Worm (Caenorhabditis elegans): ENCODE results near the gene Y59A8B.24.

Gene Y59A8B.24

ce11 chrV:17966747-17967146 lies 15.0 kb downstream of the Y59A8B.24 start, which contains the start of gene gck-3:
gck-3 (minus strand) TSS chrV:17966847.
- TF ChIP-seq bed-1 (GFP tag; IDR thresholded peaks at IDR 0.05) = no peak
- TF ChIP-seq lin-26 (GFP tag; IDR thresholded peaks at IDR 0.05) = no peak
- no peak for TF ChIP-seq let-526 (GFP tag; IDR thresholded peaks at IDR 0.05)
- TF ChIP-seq snpc-4 (GFP tag; optimal IDR thresholded peaks at IDR 0.05) = no peak
- no peak for TF ChIP-seq snpc-4 (tag; optimal IDR thresholded peaks at IDR 0.05)
- TF ChIP-seq ets-4 (GFP tag; optimal IDR thresholded peaks at IDR 0.05) = no peak

- TF ChIP-seq snpc-4 (GFP tag; optimal IDR thresholded peaks at IDR 0.05) (no peak), snpc-4 (tag; optimal IDR thresholded peaks at IDR 0.05) (peak in 1 of 4 experiments; percentile 4), F49E8.2 (tag; optimal IDR thresholded peaks at IDR 0.05; ENCODE audit: insufficient read depth) (no peak), nhr-80 (tag; optimal IDR thresholded peaks at IDR 0.05) (peak; percentile 44), ets-4 (GFP tag; optimal IDR thresholded peaks at IDR 0.05) (peak; percentile 8)
Measured at ce11 chrV:17978207-17978606, 26.5 kb downstream of the Y59A8B.24 start.

ce11 chrV:17979789-17980188 lies 28.0 kb downstream of the Y59A8B.24 start, which contains the start of gene snx-6:
snx-6 (minus strand) TSS chrV:17980082.
- no peak for TF ChIP-seq D2030.7 (GFP tag; IDR thresholded peaks at IDR 0.05)
- no peak for TF ChIP-seq tlf-1 (GFP tag; optimal IDR thresholded peaks at IDR 0.05)
- no peak for TF ChIP-seq ama-1 (optimal IDR thresholded peaks at IDR 0.05)
- TF ChIP-seq ama-1 (GFP tag; optimal IDR thresholded peaks at IDR 0.05) = no peak
- TF ChIP-seq egl-18 (GFP tag; IDR thresholded peaks at IDR 0.05) = no peak
- TF ChIP-seq chd-7 (tag; optimal IDR thresholded peaks at IDR 0.05) = no peak
- TF ChIP-seq tbx-9 (tag; optimal IDR thresholded peaks at IDR 0.05; ENCODE audit: borderline replicate concordance) = no peak
- no peak for TF ChIP-seq fkh-3 (tag; optimal IDR thresholded peaks at IDR 0.05)
- TF ChIP-seq cebp-2 (GFP tag; IDR thresholded peaks at IDR 0.05) = no peak
- TF ChIP-seq ceh-100 (GFP tag; IDR thresholded peaks at IDR 0.05) = no peak
- TF ChIP-seq ztf-18 (tag; optimal IDR thresholded peaks at IDR 0.05) = no peak
- TF ChIP-seq mxl-1 (tag; optimal IDR thresholded peaks at IDR 0.05) = no peak
- no peak for TF ChIP-seq zfh-2 (GFP tag; conservative IDR thresholded peaks at IDR 0.05)
- TF ChIP-seq gei-17 (GFP tag; optimal IDR thresholded peaks at IDR 0.05) = no peak
- TF ChIP-seq aptf-3 (GFP tag; IDR thresholded peaks at IDR 0.05) = no peak

- TF ChIP-seq lsl-1 (GFP tag; optimal IDR thresholded peaks at IDR 0.05) (peak; percentile 78), chd-7 (tag; optimal IDR thresholded peaks at IDR 0.05) (no peak), tbp1 (GFP tag; optimal IDR thresholded peaks at IDR 0.05) (peak; percentile 3), attf-5 (GFP tag; optimal IDR thresholded peaks at IDR 0.05) (peak; percentile 32), nfya-1 (tag; optimal IDR thresholded peaks at IDR 0.05; ENCODE audit: borderline replicate concordance, insufficient read depth) (no peak), snpc-4 (GFP tag; optimal IDR thresholded peaks at IDR 0.05) (no peak), snpc-4 (tag; optimal IDR thresholded peaks at IDR 0.05) (peak in 1 of 4 experiments; percentile 30), mcd-1 (GFP tag; IDR thresholded peaks at IDR 0.05) (peak; percentile 57), D2030.7 (GFP tag; IDR thresholded peaks at IDR 0.05) (peak; percentile 44; the same call in 1 of the 2 replicates)
Measured at ce11 chrV:17981732-17982131, 30.0 kb downstream of the Y59A8B.24 start.

ce11 chrV:17982935-17983334 lies 31.2 kb downstream of the Y59A8B.24 start:
- TF ChIP-seq rec-8 (tag; optimal IDR thresholded peaks at IDR 0.05) = no peak
- TF ChIP-seq lsl-1 (GFP tag; optimal IDR thresholded peaks at IDR 0.05) = peak; percentile 87
- TF ChIP-seq D2030.7 (GFP tag; IDR thresholded peaks at IDR 0.05) = peak; percentile 50; the same call in 1 of the 2 replicates

- TF ChIP-seq mxl-1 (tag; optimal IDR thresholded peaks at IDR 0.05) = no peak
- no peak for TF ChIP-seq Y79H2A.3 (GFP tag; conservative IDR thresholded peaks at IDR 0.05)
- TF ChIP-seq lsl-1 (GFP tag; optimal IDR thresholded peaks at IDR 0.05) = peak; percentile 87
- 0 out of 2 replicates have a peak, but pooled peaks have one; percentile 9 for TF ChIP-seq D2030.7 (GFP tag; IDR thresholded peaks at IDR 0.05)
Measured at ce11 chrV:17985960-17986359, 34.2 kb downstream of the Y59A8B.24 start, which contains the start of gene Y59A8B.21. Y59A8B.21 (plus strand) TSS chrV:17986260.

Measured in whole organism, young adult.